Worm (Caenorhabditis elegans): ENCODE results near the gene F22B3.7.

Gene F22B3.7

DNA sequence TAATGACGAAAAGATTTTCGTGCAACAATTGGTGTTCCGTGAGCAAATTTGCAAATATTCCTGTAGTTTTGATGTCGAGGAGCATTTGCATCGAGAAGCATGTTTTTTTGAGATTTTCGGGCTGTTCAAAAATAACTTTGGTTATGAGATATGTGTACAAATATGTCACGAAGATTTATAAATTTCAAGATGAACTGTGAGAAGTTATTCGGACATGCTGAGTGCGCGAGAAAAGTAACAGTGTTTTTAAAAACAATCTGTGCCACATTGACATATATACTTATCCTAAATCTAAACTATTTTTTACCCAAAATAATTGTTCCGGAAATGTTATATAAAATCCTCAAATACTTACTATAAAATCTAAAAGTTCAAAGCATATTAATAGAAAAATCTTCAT lies at the start of gene F22B3.7:
Gene F22B3.7, minus strand, starts transcription at position 101 of the 400 bp plus-strand sequence.
- TF ChIP-seq ztf-23 (GFP tag; IDR thresholded peaks at IDR 0.05) = no peak
- TF ChIP-seq cog-1 (tag; optimal IDR thresholded peaks at IDR 0.05) = no peak
- no peak for TF ChIP-seq klf-2 (GFP tag; conservative IDR thresholded peaks at IDR 0.05)
- TF ChIP-seq med-1 (GFP tag; optimal IDR thresholded peaks at IDR 0.05; ENCODE audit: insufficient read depth) = no peak
- no peak for TF ChIP-seq flt-1 (GFP tag; IDR thresholded peaks at IDR 0.05)
- no peak for TF ChIP-seq tab-1 (GFP tag; IDR thresholded peaks at IDR 0.05)
- no peak for TF ChIP-seq T22C8.4 (GFP tag; IDR thresholded peaks at IDR 0.05)
- TF ChIP-seq ztf-29 (GFP tag; IDR thresholded peaks at IDR 0.05) = no peak
- no peak for TF ChIP-seq ref-1 (GFP tag; conservative IDR thresholded peaks at IDR 0.05)

ce11 chrIV:11469698-11470591 lies 48.3 kb upstream of the F22B3.7 start, which contains the start of the genes C10C6.13 and wht-2:
C10C6.13 (minus strand) TSS chrIV:11469748.
wht-2 (plus strand) TSS chrIV:11470436.
- TF ChIP-seq flt-1 (GFP tag; IDR thresholded peaks at IDR 0.05) (no peak), ztf-29 (GFP tag; IDR thresholded peaks at IDR 0.05) (no peak), tab-1 (GFP tag; IDR thresholded peaks at IDR 0.05) (no peak), klf-2 (GFP tag; conservative IDR thresholded peaks at IDR 0.05) (no peak), ztf-23 (GFP tag; IDR thresholded peaks at IDR 0.05) (no peak), T22C8.4 (GFP tag; IDR thresholded peaks at IDR 0.05) (no peak), med-1 (GFP tag; optimal IDR thresholded peaks at IDR 0.05; ENCODE audit: insufficient read depth) (no peak), ref-1 (GFP tag; conservative IDR thresholded peaks at IDR 0.05) (no peak), cog-1 (tag; optimal IDR thresholded peaks at IDR 0.05) (no peak)

DNA sequence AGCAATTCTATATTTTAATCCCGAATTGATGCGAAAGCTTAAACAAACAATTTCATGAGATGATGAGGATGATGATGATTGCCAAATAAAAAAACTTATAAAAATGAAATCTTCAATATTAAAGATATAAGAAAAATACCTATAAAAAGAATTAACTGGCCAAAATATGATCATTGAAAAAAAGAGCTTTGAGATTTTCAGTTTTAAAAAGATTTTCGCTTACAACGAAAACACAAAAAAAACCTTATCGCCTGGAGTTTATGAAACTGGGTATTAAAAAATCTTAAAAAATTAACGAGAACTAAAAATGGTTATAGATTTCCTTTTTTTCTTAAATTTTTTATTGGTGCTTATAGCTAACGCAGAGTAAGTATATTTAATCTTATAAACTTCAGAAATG lies 45.8 kb upstream of the F22B3.7 start, which contains the start of gene C10C6.7:
Gene C10C6.7, minus strand, starts transcription at position 101 of the 400 bp plus-strand sequence.
- no peak for TF ChIP-seq ztf-29 (GFP tag; IDR thresholded peaks at IDR 0.05)
- no peak for TF ChIP-seq ztf-23 (GFP tag; IDR thresholded peaks at IDR 0.05)
- no peak for TF ChIP-seq ref-1 (GFP tag; conservative IDR thresholded peaks at IDR 0.05)
- TF ChIP-seq med-1 (GFP tag; optimal IDR thresholded peaks at IDR 0.05; ENCODE audit: insufficient read depth) = no peak
- TF ChIP-seq klf-2 (GFP tag; conservative IDR thresholded peaks at IDR 0.05) = no peak
- TF ChIP-seq T22C8.4 (GFP tag; IDR thresholded peaks at IDR 0.05) = no peak
- TF ChIP-seq flt-1 (GFP tag; IDR thresholded peaks at IDR 0.05) = no peak
- TF ChIP-seq tab-1 (GFP tag; IDR thresholded peaks at IDR 0.05) = no peak
- no peak for TF ChIP-seq cog-1 (tag; optimal IDR thresholded peaks at IDR 0.05)

- TF ChIP-seq tab-1 (GFP tag; IDR thresholded peaks at IDR 0.05) (no peak), ref-1 (GFP tag; conservative IDR thresholded peaks at IDR 0.05) (no peak), flt-1 (GFP tag; IDR thresholded peaks at IDR 0.05) (no peak), ztf-23 (GFP tag; IDR thresholded peaks at IDR 0.05) (no peak), T22C8.4 (GFP tag; IDR thresholded peaks at IDR 0.05) (no peak), cog-1 (tag; optimal IDR thresholded peaks at IDR 0.05) (no peak), klf-2 (GFP tag; conservative IDR thresholded peaks at IDR 0.05) (no peak), med-1 (GFP tag; optimal IDR thresholded peaks at IDR 0.05; ENCODE audit: insufficient read depth) (no peak), ztf-29 (GFP tag; IDR thresholded peaks at IDR 0.05) (no peak)
These were observed 43.5 kb upstream of the F22B3.7 start, which contains the start of gene C10C6.3 for ce11 chrIV:11465125-11465524. C10C6.3 (minus strand) TSS chrIV:11465225.

- no peak for TF ChIP-seq flt-1 (GFP tag; IDR thresholded peaks at IDR 0.05)
- no peak for TF ChIP-seq ztf-23 (GFP tag; IDR thresholded peaks at IDR 0.05)
- no peak for TF ChIP-seq cog-1 (tag; optimal IDR thresholded peaks at IDR 0.05)
- no peak for TF ChIP-seq ref-1 (GFP tag; conservative IDR thresholded peaks at IDR 0.05)
- TF ChIP-seq tab-1 (GFP tag; IDR thresholded peaks at IDR 0.05) = no peak
- no peak for TF ChIP-seq med-1 (GFP tag; optimal IDR thresholded peaks at IDR 0.05; ENCODE audit: insufficient read depth)
- no peak for TF ChIP-seq ztf-29 (GFP tag; IDR thresholded peaks at IDR 0.05)
- no peak for TF ChIP-seq klf-2 (GFP tag; conservative IDR thresholded peaks at IDR 0.05)
- no peak for TF ChIP-seq T22C8.4 (GFP tag; IDR thresholded peaks at IDR 0.05)
These were observed 39.7 kb upstream of the F22B3.7 start for ce11 chrIV:11461335-11461734.

DNA sequence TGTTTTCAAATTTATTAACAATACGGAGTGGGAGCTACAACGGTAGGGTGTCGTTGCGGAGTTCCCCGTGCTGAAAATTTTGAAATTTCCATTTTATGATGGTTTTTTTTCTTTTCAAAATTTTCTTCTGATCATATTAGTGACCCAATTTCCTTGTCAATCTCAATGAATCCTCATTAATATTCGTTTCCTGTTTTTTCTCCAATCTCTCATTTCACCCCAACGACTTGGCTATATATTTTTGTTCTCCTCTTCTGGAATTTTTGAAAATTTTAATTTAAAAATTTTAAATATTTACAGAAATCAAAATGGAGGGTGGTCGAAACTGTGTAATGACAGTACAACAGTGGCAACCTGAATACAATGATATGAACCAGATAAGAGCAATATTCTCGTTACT lies 38.1 kb upstream of the F22B3.7 start, which contains the start of gene npr-3:
Gene npr-3, plus strand, starts transcription at position 301 of the 400 bp plus-strand sequence.
- TF ChIP-seq med-1 (GFP tag; optimal IDR thresholded peaks at IDR 0.05; ENCODE audit: insufficient read depth) (no peak), cog-1 (tag; optimal IDR thresholded peaks at IDR 0.05) (no peak), ztf-23 (GFP tag; IDR thresholded peaks at IDR 0.05) (no peak), ref-1 (GFP tag; conservative IDR thresholded peaks at IDR 0.05) (no peak), klf-2 (GFP tag; conservative IDR thresholded peaks at IDR 0.05) (no peak), T22C8.4 (GFP tag; IDR thresholded peaks at IDR 0.05) (no peak), flt-1 (GFP tag; IDR thresholded peaks at IDR 0.05) (no peak), tab-1 (GFP tag; IDR thresholded peaks at IDR 0.05) (no peak), ztf-29 (GFP tag; IDR thresholded peaks at IDR 0.05) (no peak)

DNA sequence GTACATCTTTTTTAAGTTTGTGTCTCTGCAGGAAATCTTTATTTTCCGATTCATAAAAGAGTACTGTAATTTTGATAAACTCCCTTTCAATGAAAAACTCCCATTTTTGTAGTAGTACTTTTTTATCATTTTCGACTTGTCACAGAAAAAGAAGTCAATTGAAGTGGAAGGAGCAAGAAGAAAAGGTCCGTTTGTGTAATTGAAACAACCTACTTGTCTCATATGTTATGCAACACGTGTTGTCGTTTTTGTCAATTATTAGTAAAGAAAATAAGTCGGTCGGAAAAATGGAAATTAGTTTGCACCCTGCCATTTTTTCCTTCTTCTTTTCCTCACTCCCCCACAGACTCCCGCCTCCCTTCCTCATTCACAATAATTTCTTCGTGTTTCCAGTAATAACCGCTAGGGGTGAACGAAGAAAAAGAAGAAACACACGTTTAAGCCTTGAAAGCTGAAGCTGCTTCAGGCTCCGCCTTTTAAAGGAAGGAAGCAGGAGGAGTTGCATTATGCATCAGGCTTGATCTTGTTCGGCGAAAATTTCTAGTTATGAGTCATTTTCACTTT lies 37.2 kb upstream of the F22B3.7 start:
- TF ChIP-seq flt-1 (GFP tag; IDR thresholded peaks at IDR 0.05) (no peak), ref-1 (GFP tag; conservative IDR thresholded peaks at IDR 0.05) (no peak), cog-1 (tag; optimal IDR thresholded peaks at IDR 0.05) (no peak), klf-2 (GFP tag; conservative IDR thresholded peaks at IDR 0.05) (no peak), med-1 (GFP tag; optimal IDR thresholded peaks at IDR 0.05; ENCODE audit: insufficient read depth) (no peak), ztf-23 (GFP tag; IDR thresholded peaks at IDR 0.05) (no peak), tab-1 (GFP tag; IDR thresholded peaks at IDR 0.05) (no peak), ztf-29 (GFP tag; IDR thresholded peaks at IDR 0.05) (no peak), T22C8.4 (GFP tag; IDR thresholded peaks at IDR 0.05) (no peak)

- no peak for TF ChIP-seq cog-1 (tag; optimal IDR thresholded peaks at IDR 0.05)
- no peak for TF ChIP-seq klf-2 (GFP tag; conservative IDR thresholded peaks at IDR 0.05)
These were observed 34.2 kb upstream of the F22B3.7 start for ce11 chrIV:11455824-11456223.

ce11 chrIV:11452928-11453327 lies 31.3 kb upstream of the F22B3.7 start:
- TF ChIP-seq ref-1 (GFP tag; conservative IDR thresholded peaks at IDR 0.05) (no peak), flt-1 (GFP tag; IDR thresholded peaks at IDR 0.05) (no peak), ztf-23 (GFP tag; IDR thresholded peaks at IDR 0.05) (no peak), T22C8.4 (GFP tag; IDR thresholded peaks at IDR 0.05) (no peak), klf-2 (GFP tag; conservative IDR thresholded peaks at IDR 0.05) (no peak), ztf-29 (GFP tag; IDR thresholded peaks at IDR 0.05) (no peak), cog-1 (tag; optimal IDR thresholded peaks at IDR 0.05) (no peak), med-1 (GFP tag; optimal IDR thresholded peaks at IDR 0.05; ENCODE audit: insufficient read depth) (no peak), tab-1 (GFP tag; IDR thresholded peaks at IDR 0.05) (no peak)
